Fruit fly (Drosophila melanogaster) whole organism, prepupa: ENCODE data around the gene NK7.1.

Source experiments
- CG10631 ChIP-seq: fragments of 200-800 bp; sonication (Bioruptor generic); optimal IDR thresholded peaks from 2 replicates; lab custom pipeline; 2016; ENCODE audit warnings: missing biosample characterization, missing genetic modification characterization
- CG10669 ChIP-seq: fragments of 200-800 bp; sonication (Bioruptor generic); optimal IDR thresholded peaks from 3 replicates; lab custom pipeline; 2018; ENCODE audit warnings: missing biosample characterization, mild to moderate bottlenecking, missing genetic modification characterization, moderate library complexity
- CG11294 ChIP-seq: fragments of 200-800 bp; sonication (Bioruptor generic); IDR thresholded peaks from 2 replicates; pipeline ENCODE4 v1.3.6; 2022; ENCODE audit warnings: missing biosample characterization, missing genetic modification characterization
- CG11762 ChIP-seq: fragments of 200-800 bp; sonication (Bioruptor generic); optimal IDR thresholded peaks from 3 replicates; lab custom pipeline; 2016; ENCODE audit warnings: missing biosample characterization, missing genetic modification characterization; ENCODE audit not compliant: insufficient read depth
- CG11902 ChIP-seq: fragments of 200-800 bp; sonication (Bioruptor generic); optimal IDR thresholded peaks from 3 replicates; lab custom pipeline; 2016; ENCODE audit warnings: missing biosample characterization, missing genetic modification characterization
- CG15336 ChIP-seq: fragments of 200-800 bp; sonication (Bioruptor generic); IDR thresholded peaks from 2 replicates; pipeline ENCODE4 v1.3.6; 2022; ENCODE audit warnings: missing biosample characterization, missing genetic modification characterization
- CG16779 ChIP-seq: fragments of 200-800 bp; sonication (Bioruptor generic); optimal IDR thresholded peaks from 3 replicates; lab custom pipeline; 2017; ENCODE audit warnings: missing biosample characterization, mild to moderate bottlenecking, missing genetic modification characterization
- CG3032 ChIP-seq: fragments of 200-800 bp; optimal IDR thresholded peaks from 2 replicates; lab custom pipeline; 2019; ENCODE audit warnings: missing biosample characterization, mild to moderate bottlenecking, missing genetic modification characterization, moderate library complexity
- CG31627 ChIP-seq: fragments of 200-800 bp; sonication (Bioruptor generic); optimal IDR thresholded peaks from 3 replicates; lab custom pipeline; 2016; ENCODE audit warnings: missing biosample characterization, missing genetic modification characterization
- CG34406 ChIP-seq: fragments of 200-800 bp; sonication (Bioruptor generic); optimal IDR thresholded peaks from 3 replicates; lab custom pipeline; 2016; ENCODE audit warnings: missing biosample characterization, missing genetic modification characterization
- CG3919 ChIP-seq: fragments of 200-800 bp; sonication (Bioruptor generic); optimal IDR thresholded peaks from 3 replicates; lab custom pipeline; 2016; ENCODE audit warnings: missing biosample characterization, missing genetic modification characterization
- CG4318 ChIP-seq: fragments of 200-800 bp; sonication (Bioruptor generic); optimal IDR thresholded peaks from 3 replicates; lab custom pipeline; 2017; ENCODE audit warnings: missing biosample characterization, mild to moderate bottlenecking, missing genetic modification characterization
- CG6276 ChIP-seq: fragments of 200-800 bp; sonication (Bioruptor generic); optimal IDR thresholded peaks from 2 replicates; lab custom pipeline; 2017; ENCODE audit warnings: missing biosample characterization, mild to moderate bottlenecking, missing genetic modification characterization
- CG6792 ChIP-seq: fragments of 200-800 bp; sonication (Bioruptor generic); optimal IDR thresholded peaks from 3 replicates; lab custom pipeline; 2016; ENCODE audit warnings: missing biosample characterization, missing genetic modification characterization
- CG6808 ChIP-seq: fragments of 200-800 bp; sonication (Bioruptor generic); optimal IDR thresholded peaks from 3 replicates; lab custom pipeline; 2017; ENCODE audit warnings: missing biosample characterization, missing genetic modification characterization, mild to moderate bottlenecking, moderate library complexity, missing genetic modification reagents
- CG6854 ChIP-seq: fragments of 200-800 bp; sonication (Bioruptor generic); optimal IDR thresholded peaks from 2 replicates; lab custom pipeline; 2017; ENCODE audit warnings: missing biosample characterization, mild to moderate bottlenecking, missing genetic modification characterization
- CG7368 ChIP-seq: fragments of 200-800 bp; sonication (Bioruptor generic); optimal IDR thresholded peaks from 3 replicates; lab custom pipeline; 2016; ENCODE audit warnings: missing biosample characterization, missing genetic modification characterization
- CG8632 ChIP-seq: fragments of 200-800 bp; sonication (Bioruptor generic); optimal IDR thresholded peaks from 3 replicates; lab custom pipeline; 2016; ENCODE audit warnings: missing biosample characterization, missing genetic modification characterization
- Eip75B ChIP-seq: fragments of 200-800 bp; sonication (Bioruptor generic); optimal IDR thresholded peaks from 3 replicates; lab custom pipeline; 2016; ENCODE audit warnings: missing biosample characterization, missing genetic modification characterization
- Eip78C ChIP-seq: fragments of 200-800 bp; sonication (Bioruptor generic); peaks from one replicate; lab custom pipeline; 2016; ENCODE audit warnings: missing biosample characterization, missing genetic modification characterization
- Eip93F ChIP-seq: fragments of 200-800 bp; sonication (Bioruptor generic); optimal IDR thresholded peaks from 2 replicates; lab custom pipeline; 2016; ENCODE audit warnings: missing biosample characterization, mild to moderate bottlenecking, missing genetic modification characterization
- Ets96B ChIP-seq: fragments of 200-800 bp; optimal IDR thresholded peaks from 2 replicates; lab custom pipeline; 2019; ENCODE audit warnings: missing biosample characterization, mild to moderate bottlenecking, missing genetic modification characterization, moderate library complexity
- Hr39 ChIP-seq: fragments of 200-800 bp; sonication (Bioruptor generic); optimal IDR thresholded peaks from 2 replicates; lab custom pipeline; 2016; ENCODE audit warnings: missing biosample characterization, missing genetic modification characterization
- Hr4 ChIP-seq: fragments of 200-800 bp; sonication (Bioruptor generic); optimal IDR thresholded peaks from 3 replicates; lab custom pipeline; 2016; ENCODE audit warnings: missing biosample characterization, missing genetic modification characterization
- Lpt ChIP-seq: fragments of 200-800 bp; sonication (Bioruptor generic); optimal IDR thresholded peaks from 3 replicates; lab custom pipeline; 2016; ENCODE audit warnings: missing biosample characterization, missing genetic modification characterization
- OdsH ChIP-seq: fragments of 200-800 bp; sonication (Bioruptor generic); optimal IDR thresholded peaks from 3 replicates; lab custom pipeline; 2016; ENCODE audit warnings: missing biosample characterization, missing genetic modification characterization
- Smox ChIP-seq: fragments of 200-800 bp; sonication (Bioruptor generic); optimal IDR thresholded peaks from 3 replicates; lab custom pipeline; 2016; ENCODE audit warnings: missing biosample characterization, missing genetic modification characterization
- Sox102F ChIP-seq: fragments of 200-800 bp; sonication (Bioruptor generic); optimal IDR thresholded peaks from 2 replicates; lab custom pipeline; 2016; ENCODE audit warnings: missing biosample characterization, mild to moderate bottlenecking, missing genetic modification characterization
- Sox15 ChIP-seq: fragments of 200-800 bp; sonication (Bioruptor generic); optimal IDR thresholded peaks from 3 replicates; lab custom pipeline; 2016; ENCODE audit warnings: missing biosample characterization, missing genetic modification characterization
- achi ChIP-seq: fragments of 200-800 bp; sonication (Bioruptor generic); optimal IDR thresholded peaks from 3 replicates; lab custom pipeline; 2016; ENCODE audit warnings: missing biosample characterization, missing genetic modification characterization
- acj6 ChIP-seq: fragments of 200-800 bp; sonication (Bioruptor generic); optimal IDR thresholded peaks from 3 replicates; lab custom pipeline; 2016; ENCODE audit warnings: missing biosample characterization, missing genetic modification characterization
- dsx ChIP-seq: fragments of 200-800 bp; optimal IDR thresholded peaks from 3 replicates; lab custom pipeline; 2019; ENCODE audit warnings: missing biosample characterization, mild to moderate bottlenecking, missing genetic modification characterization, moderate library complexity; ENCODE audit not compliant: poor library complexity, severe bottlenecking
- esn ChIP-seq: fragments of 200-800 bp; sonication (Bioruptor generic); optimal IDR thresholded peaks from 2 replicates; lab custom pipeline; 2016; ENCODE audit warnings: missing biosample characterization, mild to moderate bottlenecking, missing genetic modification characterization, moderate library complexity
- fd59A ChIP-seq: fragments of 200-800 bp; sonication (Bioruptor generic); optimal IDR thresholded peaks from 2 replicates; lab custom pipeline; 2017; ENCODE audit warnings: missing biosample characterization, mild to moderate bottlenecking, missing genetic modification characterization, missing genetic modification reagents
- fd85E ChIP-seq: fragments of 200-800 bp; sonication (Bioruptor generic); optimal IDR thresholded peaks from 3 replicates; lab custom pipeline; 2016; ENCODE audit warnings: missing biosample characterization, missing genetic modification characterization
- fkh ChIP-seq: fragments of 200-800 bp; sonication (Bioruptor generic); optimal IDR thresholded peaks from 3 replicates; lab custom pipeline; 2017; ENCODE audit warnings: missing biosample characterization, mild to moderate bottlenecking, missing genetic modification characterization, moderate library complexity
- lz ChIP-seq: fragments of 200-800 bp; sonication (Bioruptor generic); optimal IDR thresholded peaks from 3 replicates; lab custom pipeline; 2016; ENCODE audit warnings: missing biosample characterization, missing genetic modification characterization
- net ChIP-seq: fragments of 200-800 bp; sonication (Bioruptor generic); optimal IDR thresholded peaks from 3 replicates; lab custom pipeline; 2016; ENCODE audit warnings: missing biosample characterization, missing genetic modification characterization
- pdm3 ChIP-seq: fragments of 200-800 bp; sonication (Bioruptor generic); optimal IDR thresholded peaks from 3 replicates; lab custom pipeline; 2016; ENCODE audit warnings: missing biosample characterization, missing genetic modification characterization
- salr ChIP-seq, 2 experiments: fragments of 200-800 bp; sonication (Bioruptor generic); optimal IDR thresholded peaks; 3 replicates each; lab custom pipeline; 2016 to 2018; ENCODE audit warnings: missing biosample characterization in 2 of 2, missing genetic modification characterization in 2 of 2, mild to moderate bottlenecking in 1 of 2
- spab ChIP-seq: fragments of 200-800 bp; sonication (Bioruptor generic); optimal IDR thresholded peaks from 2 replicates; lab custom pipeline; 2017; ENCODE audit warnings: missing biosample characterization, mild to moderate bottlenecking, missing genetic modification characterization, missing genetic modification reagents
- ss ChIP-seq, 2 experiments: fragments of 200-800 bp; sonication (Bioruptor generic); optimal IDR thresholded peaks; 2 replicates in 1 of 2; 3 replicates in 1 of 2; lab custom pipeline; 2017 to 2018; ENCODE audit warnings: mild to moderate bottlenecking in 2 of 2, missing biosample characterization in 2 of 2, missing genetic modification characterization in 2 of 2, moderate library complexity in 1 of 2
- topi ChIP-seq: fragments of 200-800 bp; sonication (Bioruptor generic); optimal IDR thresholded peaks from 3 replicates; lab custom pipeline; 2016; ENCODE audit warnings: missing biosample characterization, missing genetic modification characterization
- vri ChIP-seq: fragments of 200-800 bp; sonication (Bioruptor generic); optimal IDR thresholded peaks from 3 replicates; lab custom pipeline; 2016; ENCODE audit warnings: missing biosample characterization, mild to moderate bottlenecking, missing genetic modification characterization

NK7.1 gene

DNA sequence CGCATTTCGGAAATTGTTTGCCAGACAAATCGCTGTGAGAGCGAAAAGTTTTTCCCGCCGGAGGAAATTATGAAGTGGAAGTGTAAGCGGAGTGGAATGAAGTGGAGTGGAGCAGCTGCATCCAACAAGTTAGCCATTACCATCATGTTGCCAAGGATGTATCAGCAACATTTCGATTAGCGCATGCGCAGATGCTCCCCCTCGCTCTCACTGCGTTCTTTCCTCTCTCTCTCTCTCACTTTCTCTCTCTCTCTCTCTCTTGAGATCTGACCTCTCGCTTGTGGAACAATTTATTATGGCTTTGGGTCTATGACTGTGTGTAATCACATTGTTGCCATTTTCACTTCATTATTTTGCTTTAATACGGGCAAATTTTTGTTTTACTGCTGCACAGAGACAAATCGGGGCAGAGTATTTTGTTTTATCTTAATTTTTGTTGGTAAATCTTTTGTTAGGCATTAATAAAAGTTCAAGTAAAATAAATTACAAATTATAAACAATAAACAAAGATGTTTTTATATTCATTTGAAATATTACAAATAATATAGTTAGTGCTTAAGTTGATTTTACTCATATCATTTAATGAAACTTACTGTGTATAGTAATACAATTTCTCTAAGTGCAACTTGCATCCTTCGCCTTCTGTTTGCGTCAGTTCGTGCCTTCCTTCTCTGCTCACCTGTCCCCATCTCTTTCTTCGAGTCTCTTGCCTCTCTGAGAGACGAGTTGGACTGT lies 9.7 kb upstream of the NK7.1 start (continued):
- peak; percentile 89 for TF ChIP-seq CG15336 (GFP tag; lab: Robert Waterston, UW)
- TF ChIP-seq lz (GFP tag; lab: Kevin White, UChicago), result peak; percentile 70
- TF ChIP-seq CG11294, result peak; percentile 63
- TF ChIP-seq vri (GFP tag; lab: Kevin White, UChicago), result peak; percentile 23
- peak; percentile 90 for TF ChIP-seq CG10669 (GFP tag; lab: Kevin White, UChicago)
- peak; percentile 82 for TF ChIP-seq Eip75B (GFP tag; lab: Kevin White, UChicago)
- peak; percentile 97 for TF ChIP-seq Eip78C (GFP tag; lab: Kevin White, UChicago)
- peak; percentile 5 for TF ChIP-seq Eip93F (GFP tag; lab: Kevin White, UChicago)
- peak; percentile 88 for TF ChIP-seq CG8632 (GFP tag; lab: Kevin White, UChicago)
- TF ChIP-seq Lpt (GFP tag; lab: Kevin White, UChicago), result peak; percentile 85
- TF ChIP-seq spab (GFP tag; lab: Kevin White, UChicago), result peak; percentile 87
- TF ChIP-seq Hr39, result peak; percentile 41

DNA sequence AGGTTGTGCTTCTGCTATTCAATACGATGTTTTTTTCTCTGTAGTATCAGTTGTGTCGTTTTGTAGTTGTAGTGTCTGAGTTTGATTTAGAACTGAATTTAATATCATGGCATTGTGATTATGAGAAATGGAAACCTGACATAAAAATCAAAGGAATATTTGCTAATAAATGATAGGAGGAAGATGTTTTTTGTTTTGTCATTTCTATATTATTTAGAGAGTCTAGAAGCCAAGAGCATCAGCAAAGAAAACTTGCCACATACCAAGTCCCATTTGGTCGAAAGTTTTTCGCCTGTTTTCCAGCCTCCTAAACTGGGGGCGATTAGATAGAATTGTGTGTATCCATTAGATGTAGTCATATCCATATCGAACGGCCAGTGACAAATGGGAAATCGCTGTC lies 8.8 kb upstream of the NK7.1 start, which contains the start of gene soti:
TSS of gene soti (minus strand) at position 101 of the 400 bp plus-strand sequence.
- TF ChIP-seq Sox102F (GFP tag; lab: Kevin White, UChicago) (no peak), CG3919 (GFP tag; lab: Kevin White, UChicago) (no peak), fkh (GFP tag; lab: Kevin White, UChicago) (no peak), salr (GFP tag; optimal IDR thresholded peaks at IDR 0.05; lab: Kevin White, UChicago) (no peak), CG16779 (tag; lab: Kevin White, UChicago) (no peak), dsx (GFP tag; lab: Kevin White, UChicago) (no peak), ss (GFP tag; optimal IDR thresholded peaks at IDR 0.05; lab: Kevin White, UChicago) (no peak), Lpt (GFP tag; lab: Kevin White, UChicago) (no peak), pdm3 (GFP tag; lab: Kevin White, UChicago) (no peak), esn (GFP tag; lab: Kevin White, UChicago) (no peak), CG10669 (GFP tag; lab: Kevin White, UChicago) (no peak), achi (GFP tag; lab: Kevin White, UChicago) (no peak), CG11902 (GFP tag; lab: Kevin White, UChicago) (no peak), Smox (GFP tag; lab: Kevin White, UChicago) (no peak), CG3032 (no peak), Sox15 (GFP tag; lab: Kevin White, UChicago) (no peak)

DNA sequence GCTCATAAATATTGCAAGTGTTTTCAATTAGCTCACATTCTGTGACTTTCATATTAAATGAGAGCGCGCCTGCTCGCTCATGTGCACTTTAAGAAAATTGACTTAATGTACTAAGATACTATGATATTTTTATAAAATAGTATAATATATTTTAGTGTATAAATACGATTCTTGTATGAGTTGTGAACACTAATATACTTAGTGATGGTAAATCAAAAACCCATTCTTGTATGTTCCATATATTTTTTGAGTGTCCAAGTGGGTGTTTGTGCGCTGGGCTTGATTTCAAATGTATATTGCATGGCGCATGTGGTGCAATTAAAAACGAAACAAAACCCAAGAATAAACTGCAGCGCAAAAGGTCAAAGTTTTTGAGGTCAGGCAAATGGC lies 1.1 kb upstream of the NK7.1 start:
- TF ChIP-seq Hr4 (GFP tag; lab: Kevin White, UChicago) (peak; percentile 52), CG10631 (GFP tag; lab: Kevin White, UChicago) (peak; percentile 44), OdsH (GFP tag; lab: Kevin White, UChicago) (peak; percentile 73), CG8632 (GFP tag; lab: Kevin White, UChicago) (peak; percentile 27), CG3032 (peak; percentile 75), CG6792 (GFP tag; lab: Kevin White, UChicago) (peak; percentile 35), fd59A (GFP tag; lab: Kevin White, UChicago) (no peak), CG6808 (GFP tag; lab: Kevin White, UChicago) (no peak), CG34406 (peak; percentile 49), Smox (GFP tag; lab: Kevin White, UChicago) (no peak), CG11902 (GFP tag; lab: Kevin White, UChicago) (no peak), CG15336 (GFP tag; lab: Robert Waterston, UW) (peak; percentile 84), fkh (GFP tag; lab: Kevin White, UChicago) (no peak), Ets96B (peak; percentile 86), Eip78C (GFP tag; lab: Kevin White, UChicago) (peak; percentile 75), CG6854 (GFP tag; lab: Kevin White, UChicago) (no peak), CG7368 (GFP tag; lab: Kevin White, UChicago) (peak; percentile 14), CG6276 (peak; percentile 42), Lpt (GFP tag; lab: Kevin White, UChicago) (peak; percentile 10), CG31627 (GFP tag; lab: Kevin White, UChicago) (no peak), CG10669 (GFP tag; lab: Kevin White, UChicago) (peak; percentile 41), CG4318 (GFP tag; lab: Kevin White, UChicago) (peak; percentile 62), ss (GFP tag; optimal IDR thresholded peaks at IDR 0.05; lab: Kevin White, UChicago) (no peak), CG11762 (GFP tag; lab: Kevin White, UChicago) (peak; percentile 3), net (GFP tag; lab: Kevin White, UChicago) (peak; percentile 60), CG11294 (peak; percentile 66), topi (GFP tag; lab: Kevin White, UChicago) (peak; percentile 7), acj6 (peak; percentile 67), fd85E (GFP tag; lab: Kevin White, UChicago) (no peak), pdm3 (GFP tag; lab: Kevin White, UChicago) (peak; percentile 17)
